Fruit fly (Drosophila melanogaster) S2 (cell line): ENCODE results near the gene RnpS1.
A peak's percentile ranks its signal among the peaks of the same experiment; 100 is the strongest.

Experiments used
- CG8478 ChIP-seq: fragments of >200 bp; optimal IDR thresholded peaks from 2 replicates; lab custom pipeline; 2018
- CTCF ChIP-seq, 2 experiments: fragments of >200 bp; optimal IDR thresholded peaks; 2 replicates each; lab custom pipeline; 2018

DNA sequence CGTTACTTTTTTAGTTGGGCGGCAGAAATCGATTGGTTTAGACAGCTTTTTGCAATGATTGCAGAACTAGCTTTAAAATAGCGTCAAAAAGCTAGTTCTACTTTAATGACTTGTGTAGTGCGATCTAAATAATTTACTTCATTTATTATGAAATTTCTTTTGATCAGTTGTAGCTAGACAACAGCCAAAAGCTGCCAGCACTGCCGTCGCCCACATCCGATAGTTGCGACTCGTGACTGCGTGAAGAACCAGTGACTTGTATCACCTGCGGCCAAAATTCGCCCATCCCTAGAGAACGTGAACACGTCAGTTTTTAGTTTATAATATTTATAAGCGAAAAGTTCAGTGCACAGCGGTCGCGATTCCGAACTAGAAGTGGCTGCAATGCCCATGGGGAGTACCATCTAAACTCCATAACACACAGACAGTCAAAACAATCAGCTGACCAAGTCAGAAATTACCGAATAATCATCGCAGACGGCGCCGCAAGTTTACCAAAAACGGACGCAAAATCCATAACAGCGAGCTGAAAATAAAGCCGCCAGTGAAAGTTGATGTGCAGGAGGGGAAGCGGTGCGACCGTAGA lies 34.9 kb downstream of the RnpS1 start, which contains the start of gene P58IPK:
- TF ChIP-seq CG8478 (lab: Kevin White, UChicago) (no peak), CTCF (optimal IDR thresholded peaks at IDR 0.05; lab: Kevin White, UChicago) (peak; percentile 4 to 31)
